Worm (Caenorhabditis elegans) whole organism, L3 larva: ENCODE results near the gene gei-3.

ENCODE experiments used
- ama-1 ChIP-seq: fragments of 150-350 bp; optimal IDR thresholded peaks from 2 replicates; lab custom pipeline; 2018
- ceh-28 ChIP-seq: fragments of 150-350 bp; optimal IDR thresholded peaks from 2 replicates; lab custom pipeline; 2014; ENCODE audit warnings: missing biosample characterization, missing genetic modification reagents, missing genetic modification characterization
- ceh-82 ChIP-seq: fragments of 150-350 bp; optimal IDR thresholded peaks from 2 replicates; lab custom pipeline; 2014; ENCODE audit warnings: missing biosample characterization, missing genetic modification characterization
- egl-27 ChIP-seq: sonication (generic microtip); optimal IDR thresholded peaks from 4 replicates; lab custom pipeline; 2017; ENCODE audit warnings: missing biosample characterization, missing genetic modification reagents, missing genetic modification characterization
- fos-1 ChIP-seq: fragments of 150-350 bp; optimal IDR thresholded peaks from 2 replicates; lab custom pipeline; 2014; ENCODE audit warnings: missing biosample characterization, missing genetic modification characterization
- nhr-11 ChIP-seq: fragments of 150-350 bp; optimal IDR thresholded peaks from 2 replicates; lab custom pipeline; 2014; ENCODE audit warnings: missing biosample characterization, missing genetic modification characterization
- nhr-237 ChIP-seq: fragments of 150-350 bp; optimal IDR thresholded peaks from 2 replicates; lab custom pipeline; 2014; ENCODE audit warnings: missing biosample characterization, missing genetic modification characterization
- nhr-67 ChIP-seq: fragments of 150-350 bp; optimal IDR thresholded peaks from 2 replicates; lab custom pipeline; 2014; ENCODE audit warnings: missing biosample characterization, missing genetic modification characterization
- sea-2 ChIP-seq: fragments of 150-350 bp; sonication (generic microtip); optimal IDR thresholded peaks from 4 replicates; lab custom pipeline; 2014; ENCODE audit warnings: missing biosample characterization, missing genetic modification reagents, missing genetic modification characterization
- tbx-2 ChIP-seq: sonication (generic microtip); optimal IDR thresholded peaks from 2 replicates; lab custom pipeline; 2016; ENCODE audit warnings: mild to moderate bottlenecking, missing genetic modification characterization, missing compliant biosample characterization
- unc-62 ChIP-seq: fragments of 150-350 bp; sonication (generic microtip); optimal IDR thresholded peaks from 4 replicates; lab custom pipeline; 2014; ENCODE audit warnings: missing biosample characterization, missing genetic modification reagents, missing genetic modification characterization
- zag-1 ChIP-seq: fragments of 150-350 bp; optimal IDR thresholded peaks from 2 replicates; lab custom pipeline; 2014; ENCODE audit warnings: missing biosample characterization, missing genetic modification characterization

ce11 chrX:12854680-12855079, 41.2 kb upstream of the gei-3 start:
- TF ChIP-seq tbx-2 (no peak), ceh-28 (tag; lab: Kevin White, UChicago) (no peak), sea-2 (GFP tag; lab: Kevin White, UChicago) (no peak), unc-62 (no peak), fos-1 (tag; lab: Kevin White, UChicago) (no peak), ceh-82 (no peak), nhr-67 (no peak), zag-1 (tag; lab: Kevin White, UChicago) (no peak), ama-1 (no peak), nhr-237 (tag; lab: Kevin White, UChicago) (no peak), egl-27 (no peak), nhr-11 (tag; lab: Kevin White, UChicago) (no peak)
